Fruit fly (Drosophila melanogaster) whole organism, prepupa: ENCODE results near the gene CG15529.

Experiments
- CG10631 ChIP-seq: fragments of 200-800 bp; sonication (Bioruptor generic); optimal IDR thresholded peaks from 2 replicates; lab custom pipeline; 2016; ENCODE audit warnings: missing biosample characterization, missing genetic modification characterization
- CG11762 ChIP-seq: fragments of 200-800 bp; sonication (Bioruptor generic); optimal IDR thresholded peaks from 3 replicates; lab custom pipeline; 2016; ENCODE audit warnings: missing biosample characterization, missing genetic modification characterization; ENCODE audit not compliant: insufficient read depth
- CG11902 ChIP-seq: fragments of 200-800 bp; sonication (Bioruptor generic); optimal IDR thresholded peaks from 3 replicates; lab custom pipeline; 2016; ENCODE audit warnings: missing biosample characterization, missing genetic modification characterization
- CG15336 ChIP-seq: fragments of 200-800 bp; sonication (Bioruptor generic); IDR thresholded peaks from 2 replicates; pipeline ENCODE4 v1.3.6; 2022; ENCODE audit warnings: missing biosample characterization, missing genetic modification characterization
- CG1621 ChIP-seq: fragments of 200-800 bp; sonication (Bioruptor generic); optimal IDR thresholded peaks from 3 replicates; lab custom pipeline; 2018; ENCODE audit warnings: missing biosample characterization, mild to moderate bottlenecking, missing genetic modification characterization
- CG16779 ChIP-seq: fragments of 200-800 bp; sonication (Bioruptor generic); optimal IDR thresholded peaks from 3 replicates; lab custom pipeline; 2017; ENCODE audit warnings: missing biosample characterization, mild to moderate bottlenecking, missing genetic modification characterization
- CG31627 ChIP-seq: fragments of 200-800 bp; sonication (Bioruptor generic); optimal IDR thresholded peaks from 3 replicates; lab custom pipeline; 2016; ENCODE audit warnings: missing biosample characterization, missing genetic modification characterization
- CG34406 ChIP-seq: fragments of 200-800 bp; sonication (Bioruptor generic); optimal IDR thresholded peaks from 3 replicates; lab custom pipeline; 2016; ENCODE audit warnings: missing biosample characterization, missing genetic modification characterization
- CG4318 ChIP-seq: fragments of 200-800 bp; sonication (Bioruptor generic); optimal IDR thresholded peaks from 3 replicates; lab custom pipeline; 2017; ENCODE audit warnings: missing biosample characterization, mild to moderate bottlenecking, missing genetic modification characterization
- CG6276 ChIP-seq: fragments of 200-800 bp; sonication (Bioruptor generic); optimal IDR thresholded peaks from 2 replicates; lab custom pipeline; 2017; ENCODE audit warnings: missing biosample characterization, mild to moderate bottlenecking, missing genetic modification characterization
- CG6792 ChIP-seq: fragments of 200-800 bp; sonication (Bioruptor generic); optimal IDR thresholded peaks from 3 replicates; lab custom pipeline; 2016; ENCODE audit warnings: missing biosample characterization, missing genetic modification characterization
- CG6808 ChIP-seq: fragments of 200-800 bp; sonication (Bioruptor generic); optimal IDR thresholded peaks from 3 replicates; lab custom pipeline; 2017; ENCODE audit warnings: missing biosample characterization, missing genetic modification characterization, mild to moderate bottlenecking, moderate library complexity, missing genetic modification reagents
- CG6854 ChIP-seq: fragments of 200-800 bp; sonication (Bioruptor generic); optimal IDR thresholded peaks from 2 replicates; lab custom pipeline; 2017; ENCODE audit warnings: missing biosample characterization, mild to moderate bottlenecking, missing genetic modification characterization
- CG8119 ChIP-seq: fragments of 200-800 bp; sonication (Bioruptor generic); IDR thresholded peaks from 3 replicates; pipeline ENCODE4 v1.3.6; 2022; ENCODE audit warnings: missing biosample characterization, missing genetic modification characterization
- CG8319 ChIP-seq: fragments of 200-800 bp; sonication (Bioruptor generic); optimal IDR thresholded peaks from 3 replicates; lab custom pipeline; 2016; ENCODE audit warnings: missing biosample characterization, missing genetic modification characterization
- Eip75B ChIP-seq: fragments of 200-800 bp; sonication (Bioruptor generic); optimal IDR thresholded peaks from 3 replicates; lab custom pipeline; 2016; ENCODE audit warnings: missing biosample characterization, missing genetic modification characterization
- Eip78C ChIP-seq: fragments of 200-800 bp; sonication (Bioruptor generic); peaks from one replicate; lab custom pipeline; 2016; ENCODE audit warnings: missing biosample characterization, missing genetic modification characterization
- Ets21C ChIP-seq: fragments of 200-800 bp; sonication (Bioruptor generic); optimal IDR thresholded peaks from 3 replicates; lab custom pipeline; 2016; ENCODE audit warnings: missing biosample characterization, missing genetic modification characterization
- Ets96B ChIP-seq: fragments of 200-800 bp; optimal IDR thresholded peaks from 2 replicates; lab custom pipeline; 2019; ENCODE audit warnings: missing biosample characterization, mild to moderate bottlenecking, missing genetic modification characterization, moderate library complexity
- Gug ChIP-seq: fragments of 200-800 bp; sonication (Bioruptor generic); IDR thresholded peaks from 2 replicates; pipeline ENCODE4 v1.3.6; 2022; ENCODE audit warnings: missing biosample characterization, missing genetic modification characterization
- Hr38 ChIP-seq: sonication (Bioruptor generic); optimal IDR thresholded peaks from 2 replicates; lab custom pipeline; 2016; ENCODE audit warnings: missing biosample characterization, missing genetic modification characterization
- Hr4 ChIP-seq: fragments of 200-800 bp; sonication (Bioruptor generic); optimal IDR thresholded peaks from 3 replicates; lab custom pipeline; 2016; ENCODE audit warnings: missing biosample characterization, missing genetic modification characterization
- Lpt ChIP-seq: fragments of 200-800 bp; sonication (Bioruptor generic); optimal IDR thresholded peaks from 3 replicates; lab custom pipeline; 2016; ENCODE audit warnings: missing biosample characterization, missing genetic modification characterization
- Met ChIP-seq: fragments of 200-800 bp; sonication (Bioruptor generic); optimal IDR thresholded peaks from 3 replicates; lab custom pipeline; 2016; ENCODE audit warnings: missing biosample characterization, missing genetic modification characterization
- OdsH ChIP-seq: fragments of 200-800 bp; sonication (Bioruptor generic); optimal IDR thresholded peaks from 3 replicates; lab custom pipeline; 2016; ENCODE audit warnings: missing biosample characterization, missing genetic modification characterization
- Smox ChIP-seq: fragments of 200-800 bp; sonication (Bioruptor generic); optimal IDR thresholded peaks from 3 replicates; lab custom pipeline; 2016; ENCODE audit warnings: missing biosample characterization, missing genetic modification characterization
- Sox102F ChIP-seq: fragments of 200-800 bp; sonication (Bioruptor generic); optimal IDR thresholded peaks from 2 replicates; lab custom pipeline; 2016; ENCODE audit warnings: missing biosample characterization, mild to moderate bottlenecking, missing genetic modification characterization
- Sox15 ChIP-seq: fragments of 200-800 bp; sonication (Bioruptor generic); optimal IDR thresholded peaks from 3 replicates; lab custom pipeline; 2016; ENCODE audit warnings: missing biosample characterization, missing genetic modification characterization
- achi ChIP-seq: fragments of 200-800 bp; sonication (Bioruptor generic); optimal IDR thresholded peaks from 3 replicates; lab custom pipeline; 2016; ENCODE audit warnings: missing biosample characterization, missing genetic modification characterization
- acj6 ChIP-seq: fragments of 200-800 bp; sonication (Bioruptor generic); optimal IDR thresholded peaks from 3 replicates; lab custom pipeline; 2016; ENCODE audit warnings: missing biosample characterization, missing genetic modification characterization
- cyc ChIP-seq: fragments of 200-800 bp; sonication (Bioruptor generic); optimal IDR thresholded peaks from 3 replicates; lab custom pipeline; 2016; ENCODE audit warnings: missing biosample characterization, missing genetic modification characterization
- dac ChIP-seq: fragments of 200-800 bp; sonication (Bioruptor generic); optimal IDR thresholded peaks from 2 replicates; lab custom pipeline; 2017; ENCODE audit warnings: missing biosample characterization, mild to moderate bottlenecking, missing genetic modification characterization
- eg ChIP-seq: fragments of 200-800 bp; sonication (Bioruptor generic); IDR thresholded peaks from 3 replicates; pipeline ENCODE4 v1.3.6; 2022; ENCODE audit warnings: missing biosample characterization, missing genetic modification characterization
- fkh ChIP-seq: fragments of 200-800 bp; sonication (Bioruptor generic); optimal IDR thresholded peaks from 3 replicates; lab custom pipeline; 2017; ENCODE audit warnings: missing biosample characterization, mild to moderate bottlenecking, missing genetic modification characterization, moderate library complexity
- net ChIP-seq: fragments of 200-800 bp; sonication (Bioruptor generic); optimal IDR thresholded peaks from 3 replicates; lab custom pipeline; 2016; ENCODE audit warnings: missing biosample characterization, missing genetic modification characterization
- pdm3 ChIP-seq: fragments of 200-800 bp; sonication (Bioruptor generic); optimal IDR thresholded peaks from 3 replicates; lab custom pipeline; 2016; ENCODE audit warnings: missing biosample characterization, missing genetic modification characterization
- salr ChIP-seq, 2 experiments: fragments of 200-800 bp; sonication (Bioruptor generic); optimal IDR thresholded peaks; 3 replicates each; lab custom pipeline; 2016 to 2018; ENCODE audit warnings: missing biosample characterization in 2 of 2, missing genetic modification characterization in 2 of 2, mild to moderate bottlenecking in 1 of 2
- spab ChIP-seq: fragments of 200-800 bp; sonication (Bioruptor generic); optimal IDR thresholded peaks from 2 replicates; lab custom pipeline; 2017; ENCODE audit warnings: missing biosample characterization, mild to moderate bottlenecking, missing genetic modification characterization, missing genetic modification reagents
- topi ChIP-seq: fragments of 200-800 bp; sonication (Bioruptor generic); optimal IDR thresholded peaks from 3 replicates; lab custom pipeline; 2016; ENCODE audit warnings: missing biosample characterization, missing genetic modification characterization
- vri ChIP-seq: fragments of 200-800 bp; sonication (Bioruptor generic); optimal IDR thresholded peaks from 3 replicates; lab custom pipeline; 2016; ENCODE audit warnings: missing biosample characterization, mild to moderate bottlenecking, missing genetic modification characterization

CG15529 gene

DNA sequence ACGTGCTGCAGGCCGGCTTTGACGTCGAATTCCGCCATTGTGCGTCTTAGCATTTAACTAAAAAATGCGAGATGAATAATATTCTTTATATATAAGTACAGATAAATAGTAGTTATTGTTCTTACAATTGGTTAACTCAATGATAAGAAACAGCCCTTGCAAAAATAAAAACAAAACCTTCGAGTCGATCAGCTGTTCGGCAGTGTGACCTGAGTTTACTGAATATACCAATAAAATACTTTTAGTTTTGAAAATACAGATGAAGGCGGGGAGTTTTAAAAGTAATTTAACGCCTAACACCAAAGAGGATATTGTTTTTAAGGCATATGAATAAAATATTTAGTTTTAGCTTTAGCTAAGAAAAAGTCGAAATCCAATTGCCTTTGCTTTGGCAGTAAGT is 25.6 kb downstream of the CG15529 start, which contains the start of the genes CG1983 and CG15530:
Gene CG1983 (minus strand): TSS at position 207 of the 400 bp plus-strand sequence.
Gene CG15530 (plus strand): TSS at position 384 of the 400 bp plus-strand sequence.
- TF ChIP-seq Gug (GFP tag; lab: Robert Waterston, UW), result no peak
- TF ChIP-seq pdm3, result no peak
- peak; percentile 74 for TF ChIP-seq CG6808 (GFP tag; lab: Kevin White, UChicago)
- no peak for TF ChIP-seq Lpt (GFP tag; lab: Kevin White, UChicago)
- TF ChIP-seq OdsH (GFP tag; lab: Kevin White, UChicago), result no peak

DNA sequence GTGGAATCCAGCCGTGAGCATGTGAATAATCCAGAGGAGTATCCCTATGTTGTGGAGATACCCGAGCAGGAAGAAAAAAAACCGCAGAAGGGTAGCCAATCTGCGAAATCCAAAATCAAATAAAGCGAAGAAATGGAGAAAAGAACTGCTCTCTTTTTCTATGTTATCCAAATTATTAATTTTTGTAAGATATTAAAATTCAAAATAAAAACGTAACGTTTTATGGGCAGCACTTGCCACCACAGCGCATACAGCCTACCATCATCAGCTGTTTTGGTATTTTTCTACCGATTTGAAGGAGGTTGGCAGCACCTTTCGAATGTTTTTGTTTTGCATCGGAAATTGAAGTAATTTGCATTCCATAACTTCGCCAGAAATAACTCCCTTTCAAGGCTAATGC is 28.1 kb downstream of the CG15529 start, which contains the start of gene Bet5:
Gene Bet5 (plus strand): TSS at position 299 of the 400 bp plus-strand sequence.
- no peak for TF ChIP-seq CG8119 (GFP tag; lab: Robert Waterston, UW)
- TF ChIP-seq Ets96B (tag; lab: Kevin White, UChicago), result no peak
- TF ChIP-seq dac, result no peak
- TF ChIP-seq Eip78C, result peak; percentile 31
- no peak for TF ChIP-seq salr (GFP tag; optimal IDR thresholded peaks at IDR 0.05; lab: Kevin White, UChicago)
- TF ChIP-seq net (GFP tag; lab: Kevin White, UChicago), result no peak
- no peak for TF ChIP-seq fkh (GFP tag; lab: Kevin White, UChicago)
- no peak for TF ChIP-seq Gug (GFP tag; lab: Robert Waterston, UW)
- no peak for TF ChIP-seq CG4318 (GFP tag; lab: Kevin White, UChicago)
- TF ChIP-seq CG10631, result no peak
- no peak for TF ChIP-seq OdsH (GFP tag; lab: Kevin White, UChicago)
- no peak for TF ChIP-seq topi (GFP tag; lab: Kevin White, UChicago)
- TF ChIP-seq Hr38 (GFP tag; lab: Kevin White, UChicago), result no peak
- peak; percentile 100 for TF ChIP-seq CG6808 (GFP tag; lab: Kevin White, UChicago)
- no peak for TF ChIP-seq Sox102F (GFP tag; lab: Kevin White, UChicago)
- TF ChIP-seq CG6792 (GFP tag; lab: Kevin White, UChicago), result no peak
- no peak for TF ChIP-seq CG34406 (GFP tag; lab: Kevin White, UChicago)

DNA sequence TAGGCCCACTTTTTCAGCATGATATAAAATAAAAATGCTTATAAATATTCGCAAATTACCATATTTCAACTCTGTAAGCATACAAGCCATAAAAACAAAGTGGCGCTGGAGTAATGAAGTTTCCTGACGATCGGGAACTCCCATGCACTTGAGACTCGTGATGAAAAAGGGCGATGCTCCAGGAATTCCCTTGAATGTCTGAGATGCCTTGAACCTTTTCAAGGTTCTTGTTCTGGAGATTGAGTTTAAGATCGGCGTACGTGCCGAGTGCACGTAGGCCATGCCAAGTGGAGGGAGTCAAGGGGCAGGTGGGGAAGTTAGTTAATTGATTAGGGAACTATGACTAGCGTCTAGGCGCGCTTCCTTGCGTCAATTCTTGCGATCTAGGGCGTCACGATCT is 32.0 kb downstream of the CG15529 start:
- TF ChIP-seq Ets21C (no peak), CG10631 (no peak), cyc (GFP tag; lab: Kevin White, UChicago) (no peak), Eip78C (peak; percentile 13)

DNA sequence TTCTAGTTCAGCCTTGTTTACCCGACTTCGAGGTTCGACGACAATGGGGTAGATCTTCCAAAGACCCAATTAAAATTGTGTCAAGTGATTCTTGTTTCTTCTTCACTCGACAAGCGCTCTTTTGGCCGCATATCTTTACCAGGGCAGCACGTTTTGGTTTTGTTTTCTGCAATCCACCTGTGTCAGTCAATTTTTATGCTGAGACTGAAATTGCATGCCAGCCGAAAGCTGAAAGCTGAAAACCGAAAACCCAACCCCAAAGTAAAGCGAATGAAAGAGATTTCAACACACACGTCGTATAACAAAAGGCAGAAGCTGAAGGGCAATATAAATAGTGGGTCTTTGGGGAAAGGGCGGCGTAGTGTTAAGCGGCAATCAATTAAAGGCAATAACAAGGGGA is 37.5 kb downstream of the CG15529 start:
- TF ChIP-seq acj6, result no peak
- no peak for TF ChIP-seq Hr38 (GFP tag; lab: Kevin White, UChicago)
- TF ChIP-seq CG11902 (GFP tag; lab: Kevin White, UChicago), result no peak
- no peak for TF ChIP-seq Eip78C
- TF ChIP-seq Smox (GFP tag; lab: Kevin White, UChicago), result no peak
- no peak for TF ChIP-seq Sox15 (GFP tag; lab: Kevin White, UChicago)
- TF ChIP-seq CG6854 (GFP tag; lab: Kevin White, UChicago), result no peak
- TF ChIP-seq vri (GFP tag; lab: Kevin White, UChicago), result no peak
- TF ChIP-seq CG34406 (GFP tag; lab: Kevin White, UChicago), result no peak
- TF ChIP-seq Eip75B (GFP tag; lab: Kevin White, UChicago), result no peak
- no peak for TF ChIP-seq eg (GFP tag; lab: Robert Waterston, UW)
- TF ChIP-seq CG6792 (GFP tag; lab: Kevin White, UChicago), result no peak
- TF ChIP-seq Gug (GFP tag; lab: Robert Waterston, UW), result no peak
- no peak for TF ChIP-seq CG6276 (GFP tag; lab: Kevin White, UChicago)
- TF ChIP-seq Met (GFP tag; lab: Kevin White, UChicago), result no peak
- TF ChIP-seq CG6808 (GFP tag; lab: Kevin White, UChicago), result no peak
- TF ChIP-seq spab, result no peak

DNA sequence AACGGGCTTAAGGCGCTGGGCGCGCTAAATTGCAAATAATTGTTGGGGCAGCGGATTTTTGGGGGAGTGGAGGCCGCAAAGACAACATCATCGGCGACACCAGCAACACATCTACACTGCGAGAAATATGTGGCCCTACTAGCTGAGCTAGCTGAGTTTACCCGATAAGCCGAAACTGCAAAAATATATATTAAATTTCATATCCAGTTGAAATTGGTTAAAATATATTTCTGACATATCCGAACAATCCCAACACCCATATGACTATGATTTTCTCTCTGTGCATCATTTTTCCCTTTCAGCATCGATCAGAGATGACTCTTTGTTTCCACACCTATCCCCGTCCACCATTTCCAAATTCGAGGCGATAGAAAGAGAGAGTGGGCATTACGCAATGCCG is 38.0 kb downstream of the CG15529 start:
- TF ChIP-seq CG1621 (peak; percentile 53), CG15336 (GFP tag; lab: Robert Waterston, UW) (peak; percentile 35; the same call in 1 of the 2 replicates), Gug (GFP tag; lab: Robert Waterston, UW) (0 out of 2 replicates have a peak, but pooled peaks have one; percentile 29), Hr38 (GFP tag; lab: Kevin White, UChicago) (no peak), CG31627 (GFP tag; lab: Kevin White, UChicago) (peak; percentile 76), achi (GFP tag; lab: Kevin White, UChicago) (peak; percentile 64), Ets96B (tag; lab: Kevin White, UChicago) (peak; percentile 60), CG6808 (GFP tag; lab: Kevin White, UChicago) (peak; percentile 58), CG11902 (GFP tag; lab: Kevin White, UChicago) (peak; percentile 63), fkh (GFP tag; lab: Kevin White, UChicago) (no peak), CG8319 (GFP tag; lab: Kevin White, UChicago) (peak; percentile 53), cyc (GFP tag; lab: Kevin White, UChicago) (peak; percentile 67), CG6792 (GFP tag; lab: Kevin White, UChicago) (peak; percentile 77), CG4318 (GFP tag; lab: Kevin White, UChicago) (peak; percentile 4), Lpt (GFP tag; lab: Kevin White, UChicago) (no peak), CG11762 (GFP tag; lab: Kevin White, UChicago) (peak; percentile 24), Met (GFP tag; lab: Kevin White, UChicago) (peak; percentile 69), Ets21C (peak; percentile 57), CG16779 (tag; lab: Kevin White, UChicago) (no peak), topi (GFP tag; lab: Kevin White, UChicago) (peak; percentile 69), Hr4 (peak; percentile 44), acj6 (peak; percentile 73), Smox (GFP tag; lab: Kevin White, UChicago) (peak; percentile 73), dac (no peak)
